Worm (Caenorhabditis elegans): ENCODE data around the gene T14G8.6.

T14G8.6 gene

DNA sequence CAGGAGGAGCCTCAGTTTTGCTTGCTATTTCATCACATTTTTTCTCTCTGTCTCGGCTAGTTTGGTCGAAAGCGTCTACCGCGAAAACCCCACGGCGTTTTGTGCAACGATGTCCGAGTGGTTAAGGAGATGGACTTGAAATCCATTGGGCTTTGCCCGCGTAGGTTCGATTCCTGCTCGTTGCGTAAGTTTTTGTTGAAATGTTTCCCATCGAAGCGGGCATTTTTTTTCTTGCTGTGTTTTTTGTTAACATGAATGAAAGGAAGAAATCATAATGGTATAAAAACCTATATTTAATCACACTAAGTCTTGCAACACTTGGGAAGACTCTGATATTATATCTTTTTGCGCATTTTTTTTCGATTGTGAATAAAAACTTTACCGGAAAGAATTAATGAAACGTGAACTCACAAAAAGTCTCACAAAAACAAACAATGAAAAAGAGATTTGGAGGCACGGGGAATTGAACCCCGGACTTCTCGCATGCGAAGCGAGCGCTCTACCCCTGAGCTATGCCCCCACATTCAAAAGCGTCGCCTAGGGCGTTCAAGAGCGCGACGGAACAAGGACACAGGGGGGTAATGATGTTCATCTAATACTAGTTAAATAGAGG, 27.3 kb upstream of the T14G8.6 start (continued):
- TF ChIP-seq pqm-1 (tag; optimal IDR thresholded peaks at IDR 0.05) = peak; percentile 17
- TF ChIP-seq lin-39 (tag; optimal IDR thresholded peaks at IDR 0.05) = no peak
- peak; percentile 28 for TF ChIP-seq hlh-11 (tag; optimal IDR thresholded peaks at IDR 0.05)
- TF ChIP-seq aly-2 (tag; optimal IDR thresholded peaks at IDR 0.05) = no peak
- peak; percentile 86 for TF ChIP-seq saeg-2 (GFP tag; IDR thresholded peaks at IDR 0.05)
- peak; percentile 91 for TF ChIP-seq sdz-12 (GFP tag; optimal IDR thresholded peaks at IDR 0.05)
- peak; percentile 53 for TF ChIP-seq nhr-77 (tag; optimal IDR thresholded peaks at IDR 0.05)
- peak; percentile 61 for TF ChIP-seq spr-3 (GFP tag; optimal IDR thresholded peaks at IDR 0.05)
- TF ChIP-seq daf-12 (tag; optimal IDR thresholded peaks at IDR 0.05) = no peak
- TF ChIP-seq nhr-76 (tag; optimal IDR thresholded peaks at IDR 0.05) = no peak
- no peak for TF ChIP-seq zip-11 (GFP tag; IDR thresholded peaks at IDR 0.05)
- TF ChIP-seq jun-1 (tag; optimal IDR thresholded peaks at IDR 0.05) = no peak
- peak; percentile 86 for TF ChIP-seq duxl-1 (tag; optimal IDR thresholded peaks at IDR 0.05; ENCODE audit: poor library complexity)
- TF ChIP-seq T26A8.4 (GFP tag; IDR thresholded peaks at IDR 0.05) = peak; percentile 68
- TF ChIP-seq ctbp-1 (GFP tag; IDR thresholded peaks at IDR 0.05) = peak; percentile 71
- TF ChIP-seq aha-1 (tag) = peak; percentile 97
- TF ChIP-seq dmd-8 (GFP tag; IDR thresholded peaks at IDR 0.05) = peak; percentile 72; the same call in 1 of the 2 replicates
- peak; percentile 57 for TF ChIP-seq dmd-6 (GFP tag; IDR thresholded peaks at IDR 0.05)
- TF ChIP-seq arid-1 (GFP tag; conservative IDR thresholded peaks at IDR 0.05) = peak; percentile 90
- TF ChIP-seq mxl-3 (GFP tag; optimal IDR thresholded peaks at IDR 0.05) = peak; percentile 51
- TF ChIP-seq nhr-111 (GFP tag; optimal IDR thresholded peaks at IDR 0.05) = peak; percentile 67
- TF ChIP-seq nhr-28 (tag; optimal IDR thresholded peaks at IDR 0.05) = peak; percentile 51
- peak; percentile 75 for TF ChIP-seq nhr-11 (tag; optimal IDR thresholded peaks at IDR 0.05)
- TF ChIP-seq snpc-1.2 (GFP tag; IDR thresholded peaks at IDR 0.05) = peak; percentile 73
- peak; percentile 56; the same call in 1 of the 2 replicates for TF ChIP-seq php-3 (GFP tag; IDR thresholded peaks at IDR 0.05)
- TF ChIP-seq nhr-48 (tag; optimal IDR thresholded peaks at IDR 0.05) = peak; percentile 74
- TF ChIP-seq Y105C5A.15 (GFP tag; IDR thresholded peaks at IDR 0.05) = no peak
- peak; percentile 16; the same call in 1 of the 2 replicates for TF ChIP-seq Y48G9A.11 (GFP tag; IDR thresholded peaks at IDR 0.05)
- no peak for TF ChIP-seq nhr-25 (tag; optimal IDR thresholded peaks at IDR 0.05; ENCODE audit: borderline replicate concordance, insufficient read depth)
- TF ChIP-seq zfp-3 (GFP tag; conservative IDR thresholded peaks at IDR 0.05) = peak; percentile 61
- TF ChIP-seq R02D3.7 (tag; optimal IDR thresholded peaks at IDR 0.05) = no peak
- TF ChIP-seq lsy-2 (tag; optimal IDR thresholded peaks at IDR 0.05) = peak; percentile 64 to 65
- no peak for TF ChIP-seq nhr-6 (tag; optimal IDR thresholded peaks at IDR 0.05)
- no peak for TF ChIP-seq lin-13 (GFP tag; optimal IDR thresholded peaks at IDR 0.05)
- TF ChIP-seq zfp-2 (tag; optimal IDR thresholded peaks at IDR 0.05) = no peak
- TF ChIP-seq skn-1 (tag; optimal IDR thresholded peaks at IDR 0.05) = no peak
- TF ChIP-seq tra-1 (GFP tag; IDR thresholded peaks at IDR 0.05) = peak; percentile 38
- TF ChIP-seq egl-27 (tag; optimal IDR thresholded peaks at IDR 0.05) = no peak
- TF ChIP-seq fos-1 (tag; optimal IDR thresholded peaks at IDR 0.05) = no peak
- no peak for TF ChIP-seq tag-97 (GFP tag; IDR thresholded peaks at IDR 0.05)
- no peak for TF ChIP-seq lin-15B (tag; optimal IDR thresholded peaks at IDR 0.05)
- TF ChIP-seq nhr-10 (tag; optimal IDR thresholded peaks at IDR 0.05) = no peak
- TF ChIP-seq ceh-44 (GFP tag; IDR thresholded peaks at IDR 0.05) = peak; percentile 59
- TF ChIP-seq F37D6.2 (tag; optimal IDR thresholded peaks at IDR 0.05) = peak; percentile 50
- no peak; the same call in 1 of the 2 replicates for TF ChIP-seq egl-43 (GFP tag; IDR thresholded peaks at IDR 0.05)
- no peak for TF ChIP-seq ceh-82 (tag; optimal IDR thresholded peaks at IDR 0.05)
- TF ChIP-seq D1046.2 (GFP tag; IDR thresholded peaks at IDR 0.05) = 0 out of 2 replicates have a peak, but pooled peaks have one; percentile 73
- peak; percentile 83 for TF ChIP-seq lim-7 (GFP tag; IDR thresholded peaks at IDR 0.05)
- TF ChIP-seq hif-1 (tag; optimal IDR thresholded peaks at IDR 0.05) = peak in 1 of 2 experiments; percentile 60
- TF ChIP-seq ceh-62 (tag; optimal IDR thresholded peaks at IDR 0.05) = no peak
- TF ChIP-seq daf-19 (GFP tag; conservative IDR thresholded peaks at IDR 0.05) = peak; percentile 91
- no peak for TF ChIP-seq ZK546.5 (tag; optimal IDR thresholded peaks at IDR 0.05)
